Worm (Caenorhabditis elegans) whole organism, L4 larva: ENCODE measurements around the gene F35H10.5.

Experiments
- F49E8.2 ChIP-seq: sonication (generic microtip); optimal IDR thresholded peaks from 2 replicates; lab custom pipeline; 2016; ENCODE audit warnings: missing compliant biosample characterization, mild to moderate bottlenecking, missing genetic modification characterization, borderline replicate concordance
- T20F7.1 ChIP-seq: fragments of 200-800 bp; sonication (Bioruptor generic); optimal IDR thresholded peaks from 2 replicates; lab custom pipeline; 2018; ENCODE audit warnings: mild to moderate bottlenecking, missing genetic modification characterization, missing compliant biosample characterization
- Y105C5A.15 ChIP-seq: fragments of 200-800 bp; sonication (Bioruptor generic); IDR thresholded peaks from 2 replicates; pipeline ENCODE4 v1.3.6; 2022; ENCODE audit warnings: missing genetic modification characterization, missing compliant biosample characterization
- aly-2 ChIP-seq: sonication (generic microtip); optimal IDR thresholded peaks from 2 replicates; lab custom pipeline; 2018; ENCODE audit warnings: missing biosample characterization, missing genetic modification characterization
- ama-1 ChIP-seq: fragments of 150-350 bp; optimal IDR thresholded peaks from 2 replicates; lab custom pipeline; 2014; ENCODE audit warnings: inconsistent platforms, mixed read lengths
- attf-4 ChIP-seq: sonication (generic microtip); optimal IDR thresholded peaks from 3 replicates; lab custom pipeline; 2017; ENCODE audit warnings: missing biosample characterization, missing genetic modification characterization
- ceh-28 ChIP-seq: fragments of 150-350 bp; optimal IDR thresholded peaks from 2 replicates; lab custom pipeline; 2014; ENCODE audit warnings: missing biosample characterization, missing genetic modification reagents, missing genetic modification characterization
- ceh-62 ChIP-seq: sonication (generic microtip); optimal IDR thresholded peaks from 2 replicates; lab custom pipeline; 2017; ENCODE audit warnings: missing biosample characterization, missing genetic modification characterization
- ctbp-1 ChIP-seq: fragments of 200-800 bp; sonication (Bioruptor generic); IDR thresholded peaks from 2 replicates; pipeline ENCODE4 v1.3.6; 2022; ENCODE audit warnings: missing genetic modification reagents, missing genetic modification characterization, missing compliant biosample characterization
- daf-12 ChIP-seq: fragments of 150-350 bp; optimal IDR thresholded peaks from 2 replicates; lab custom pipeline; 2014; ENCODE audit warnings: missing biosample characterization, missing genetic modification reagents, missing genetic modification characterization
- daf-16 ChIP-seq, 3 experiments: sonication (generic microtip); optimal IDR thresholded peaks; 2 replicates each; lab custom pipeline; 2016 to 2017; ENCODE audit warnings: missing genetic modification characterization in 3 of 3, missing genetic modification reagents in 3 of 3, mild to moderate bottlenecking in 2 of 3, missing compliant biosample characterization in 2 of 3, missing biosample characterization in 1 of 3, moderate library complexity in 1 of 3
- dpl-1 ChIP-seq: fragments of 150-350 bp; optimal IDR thresholded peaks from 2 replicates; lab custom pipeline; 2014; ENCODE audit warnings: missing biosample characterization, missing genetic modification reagents, missing genetic modification characterization
- duxl-1 ChIP-seq: sonication (generic microtip); optimal IDR thresholded peaks from 2 replicates; lab custom pipeline; 2016; ENCODE audit warnings: mild to moderate bottlenecking, missing genetic modification characterization, moderate library complexity, missing compliant biosample characterization; ENCODE audit not compliant: poor library complexity
- dve-1 ChIP-seq: sonication (generic microtip); optimal IDR thresholded peaks from 2 replicates; lab custom pipeline; 2017; ENCODE audit warnings: antibody characterized with exemption, mild to moderate bottlenecking, missing genetic modification characterization, missing compliant biosample characterization; ENCODE audit not compliant: insufficient read depth
- egl-43 ChIP-seq: fragments of 200-800 bp; sonication (Bioruptor generic); IDR thresholded peaks from 2 replicates; pipeline ENCODE4 v1.3.6; 2022; ENCODE audit warnings: missing genetic modification reagents, missing genetic modification characterization, missing compliant biosample characterization
- fkh-10 ChIP-seq: fragments of 150-350 bp; optimal IDR thresholded peaks from 2 replicates; lab custom pipeline; 2014; ENCODE audit warnings: missing biosample characterization, missing genetic modification reagents, missing genetic modification characterization
- hlh-11 ChIP-seq: fragments of 200-800 bp; sonication (Bioruptor generic); optimal IDR thresholded peaks from 2 replicates; lab custom pipeline; 2018; ENCODE audit warnings: mild to moderate bottlenecking, missing genetic modification characterization, missing compliant biosample characterization
- hlh-30 ChIP-seq: sonication (generic microtip); optimal IDR thresholded peaks from 2 replicates; lab custom pipeline; 2017; ENCODE audit warnings: antibody characterized with exemption, mild to moderate bottlenecking, missing genetic modification characterization, missing compliant biosample characterization; ENCODE audit not compliant: insufficient read depth
- jun-1 ChIP-seq: fragments of 150-350 bp; optimal IDR thresholded peaks from 2 replicates; lab custom pipeline; 2014; ENCODE audit warnings: missing biosample characterization, missing genetic modification reagents, missing genetic modification characterization
- lim-7 ChIP-seq: fragments of 200-800 bp; sonication (Bioruptor generic); IDR thresholded peaks from 2 replicates; pipeline ENCODE4 v1.3.6; 2022; ENCODE audit warnings: missing genetic modification characterization, missing compliant biosample characterization
- lin-13 ChIP-seq: fragments of 150-350 bp; optimal IDR thresholded peaks from 2 replicates; lab custom pipeline; 2014; ENCODE audit warnings: missing biosample characterization, missing genetic modification reagents, missing genetic modification characterization
- lin-38 ChIP-seq: fragments of 200-800 bp; sonication (Bioruptor generic); IDR thresholded peaks from 2 replicates; pipeline ENCODE4 v1.3.6; 2022; ENCODE audit warnings: missing genetic modification reagents, missing genetic modification characterization, missing compliant biosample characterization
- lsy-2 ChIP-seq, 2 experiments: fragments of 150-350 bp in 1 of 2; sonication (generic microtip) in 1 of 2; optimal IDR thresholded peaks; 2 replicates each; lab custom pipeline; 2014 to 2017; ENCODE audit warnings: missing biosample characterization in 2 of 2, missing genetic modification characterization in 2 of 2
- mdl-1 ChIP-seq, 2 experiments: fragments of 150-350 bp in 1 of 2; sonication (generic microtip) in 1 of 2; optimal IDR thresholded peaks; 2 replicates each; lab custom pipeline; 2014 to 2017; ENCODE audit warnings: missing biosample characterization in 2 of 2, missing genetic modification characterization in 2 of 2
- mep-1 ChIP-seq: fragments of 150-350 bp; sonication (generic microtip); optimal IDR thresholded peaks from 3 replicates; lab custom pipeline; 2014; ENCODE audit warnings: missing biosample characterization, missing genetic modification characterization
- mes-2 ChIP-seq: sonication (generic microtip); optimal IDR thresholded peaks from 2 replicates; lab custom pipeline; 2016; ENCODE audit warnings: missing genotype, mild to moderate bottlenecking, missing genetic modification characterization, missing compliant biosample characterization; ENCODE audit not compliant: poor library complexity, severe bottlenecking
- mxl-2 ChIP-seq: fragments of 200-800 bp; sonication (Bioruptor generic); conservative IDR thresholded peaks from 2 replicates; pipeline ENCODE4 v1.3.6; 2022; ENCODE audit warnings: missing genetic modification reagents, missing genetic modification characterization, missing compliant biosample characterization
- nhr-11 ChIP-seq: fragments of 150-350 bp; optimal IDR thresholded peaks from 2 replicates; lab custom pipeline; 2014; ENCODE audit warnings: missing biosample characterization, missing genetic modification characterization
- nhr-28 ChIP-seq: fragments of 150-350 bp; optimal IDR thresholded peaks from 2 replicates; lab custom pipeline; 2014; ENCODE audit warnings: missing biosample characterization, missing genetic modification characterization
- nhr-41 ChIP-seq: fragments of 200-800 bp; sonication (Bioruptor generic); IDR thresholded peaks from 2 replicates; pipeline ENCODE4 v1.3.6; 2022; ENCODE audit warnings: missing genetic modification reagents, missing genetic modification characterization, missing compliant biosample characterization
- nhr-42 ChIP-seq: fragments of 200-800 bp; sonication (Bioruptor generic); IDR thresholded peaks from 2 replicates; pipeline ENCODE4 v1.3.6; 2022; ENCODE audit warnings: missing genetic modification characterization, missing compliant biosample characterization
- nhr-6 ChIP-seq: fragments of 150-350 bp; optimal IDR thresholded peaks from 2 replicates; lab custom pipeline; 2014; ENCODE audit warnings: missing biosample characterization, missing genetic modification characterization
- pha-4 ChIP-seq, 2 experiments: fragments of 150-350 bp in 1 of 2; fragments of 200-800 bp in 1 of 2; sonication (Bioruptor generic) in 1 of 2; IDR thresholded peaks in 1 of 2; optimal IDR thresholded peaks in 1 of 2; 2 replicates each; pipeline versions ENCODE4 v1.3.6 to Lab custom; 2014 to 2022; ENCODE audit warnings: missing genetic modification characterization in 2 of 2, missing genetic modification reagents in 2 of 2, missing biosample characterization in 1 of 2, missing compliant biosample characterization in 1 of 2
- rbr-2 ChIP-seq: sonication (generic microtip); optimal IDR thresholded peaks from 2 replicates; lab custom pipeline; 2016; ENCODE audit warnings: missing genotype, missing genetic modification characterization, missing compliant biosample characterization
- set-16 ChIP-seq: fragments of 200-800 bp; sonication (Bioruptor generic); IDR thresholded peaks from 2 replicates; pipeline ENCODE4 v1.3.6; 2022; ENCODE audit warnings: missing genetic modification reagents, missing genetic modification characterization, missing compliant biosample characterization
- snpc-4 ChIP-seq: fragments of 150-350 bp; optimal IDR thresholded peaks from 2 replicates; lab custom pipeline; 2014; ENCODE audit warnings: missing biosample characterization, missing genetic modification characterization
- spr-1 ChIP-seq: sonication (generic microtip); optimal IDR thresholded peaks from 2 replicates; lab custom pipeline; 2016; ENCODE audit warnings: mild to moderate bottlenecking, missing genetic modification characterization, missing compliant biosample characterization
- zip-11 ChIP-seq: fragments of 200-800 bp; sonication (Bioruptor generic); IDR thresholded peaks from 2 replicates; pipeline ENCODE4 v1.3.6; 2022; ENCODE audit warnings: missing genetic modification characterization, missing compliant biosample characterization

The F35H10.5 gene

DNA sequence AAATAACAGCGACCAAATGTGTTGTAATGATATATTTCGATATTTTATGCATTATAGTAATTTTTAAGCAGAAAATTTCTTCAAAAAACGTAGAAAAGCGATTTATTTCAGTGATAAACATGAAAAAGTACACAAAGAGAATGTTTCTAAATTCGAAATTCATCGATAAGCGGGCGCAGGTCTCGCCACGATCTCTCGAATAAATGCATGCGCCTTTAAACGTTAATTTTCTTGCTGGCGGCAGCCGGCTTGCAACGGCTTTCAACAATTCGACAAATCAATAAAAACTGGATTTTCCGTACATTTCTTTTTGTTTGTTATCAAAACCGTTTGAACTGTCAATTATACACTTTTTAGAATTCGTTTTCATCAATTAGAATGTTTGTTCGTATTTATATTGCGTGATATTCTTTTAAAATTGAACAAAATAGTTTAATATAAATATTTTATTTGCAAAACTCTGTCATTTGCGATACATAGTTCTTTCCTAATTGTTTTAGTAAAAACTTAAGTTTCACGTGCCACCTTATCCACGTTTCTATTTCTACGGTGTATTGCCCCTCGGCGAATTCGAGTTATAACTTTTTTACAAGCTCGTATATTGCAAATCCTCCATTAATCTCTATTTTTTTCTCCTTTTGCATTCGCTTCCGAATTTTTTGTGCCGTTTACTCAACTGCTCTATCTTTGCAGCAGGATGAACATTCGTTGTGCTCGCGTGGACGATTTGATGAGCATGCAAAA, 10.8 kb upstream of the F35H10.5 start, which contains the start of gene daf-31:
Gene daf-31, plus strand, starts transcription at position 694 of the 744 bp plus-strand sequence.
- TF ChIP-seq fkh-10 (GFP tag; lab: Kevin White, UChicago) = no peak
- peak; percentile 60 for TF ChIP-seq mep-1 (tag; lab: Kevin White, UChicago)
- no peak for TF ChIP-seq F49E8.2 (tag; lab: Kevin White, UChicago)
- no peak for TF ChIP-seq pha-4 (GFP tag; IDR thresholded peaks at IDR 0.05; lab: Robert Waterston, UW)
- TF ChIP-seq pha-4 (tag; optimal IDR thresholded peaks at IDR 0.05; lab: Kevin White, UChicago) = peak; percentile 39
- TF ChIP-seq mxl-2 = no peak
- TF ChIP-seq mdl-1 (tag; optimal IDR thresholded peaks at IDR 0.05; lab: Kevin White, UChicago) = peak in 1 of 2 experiments; percentile 17
- TF ChIP-seq snpc-4 (tag; lab: Kevin White, UChicago) = no peak
- TF ChIP-seq jun-1 (tag; lab: Kevin White, UChicago) = no peak
- peak; percentile 36 for TF ChIP-seq rbr-2
- no peak for TF ChIP-seq lim-7 (GFP tag; lab: Robert Waterston, UW)
- no peak for TF ChIP-seq Y105C5A.15 (GFP tag; lab: Robert Waterston, UW)
- TF ChIP-seq ceh-62 = no peak
- TF ChIP-seq nhr-6 (tag; lab: Kevin White, UChicago) = peak; percentile 56
- TF ChIP-seq hlh-11 (tag; lab: Kevin White, UChicago) = peak; percentile 0
- TF ChIP-seq lin-13 (GFP tag; lab: Kevin White, UChicago) = peak; percentile 24
- peak; percentile 23 for TF ChIP-seq hlh-30
- TF ChIP-seq T20F7.1 = peak; percentile 26
- no peak for TF ChIP-seq nhr-42
- no peak for TF ChIP-seq zip-11 (GFP tag; lab: Robert Waterston, UW)
- no peak for TF ChIP-seq daf-16 (GFP tag; optimal IDR thresholded peaks at IDR 0.05; lab: Kevin White, UChicago)
- TF ChIP-seq daf-16 (tag; optimal IDR thresholded peaks at IDR 0.05; lab: Kevin White, UChicago) = peak; percentile 50
- peak; percentile 4 for TF ChIP-seq ceh-28 (tag; lab: Kevin White, UChicago)
- TF ChIP-seq dpl-1 = peak; percentile 57
- TF ChIP-seq ctbp-1 (GFP tag; lab: Robert Waterston, UW) = no peak
- TF ChIP-seq lin-38 (GFP tag; lab: Robert Waterston, UW) = peak; percentile 50
- TF ChIP-seq ama-1 (lab: Kevin White, UChicago) = peak; percentile 7
- TF ChIP-seq aly-2 (tag; lab: Kevin White, UChicago) = no peak
- TF ChIP-seq spr-1 = no peak
- no peak for TF ChIP-seq nhr-11 (tag; lab: Kevin White, UChicago)
- peak in 1 of 2 experiments; percentile 75 for TF ChIP-seq lsy-2 (tag; optimal IDR thresholded peaks at IDR 0.05; lab: Kevin White, UChicago)
- TF ChIP-seq nhr-41 (GFP tag; lab: Robert Waterston, UW) = no peak
- TF ChIP-seq dve-1 = peak; percentile 36
- peak; percentile 3 for TF ChIP-seq nhr-28 (tag; lab: Kevin White, UChicago)
- peak; percentile 77 for TF ChIP-seq mes-2

DNA sequence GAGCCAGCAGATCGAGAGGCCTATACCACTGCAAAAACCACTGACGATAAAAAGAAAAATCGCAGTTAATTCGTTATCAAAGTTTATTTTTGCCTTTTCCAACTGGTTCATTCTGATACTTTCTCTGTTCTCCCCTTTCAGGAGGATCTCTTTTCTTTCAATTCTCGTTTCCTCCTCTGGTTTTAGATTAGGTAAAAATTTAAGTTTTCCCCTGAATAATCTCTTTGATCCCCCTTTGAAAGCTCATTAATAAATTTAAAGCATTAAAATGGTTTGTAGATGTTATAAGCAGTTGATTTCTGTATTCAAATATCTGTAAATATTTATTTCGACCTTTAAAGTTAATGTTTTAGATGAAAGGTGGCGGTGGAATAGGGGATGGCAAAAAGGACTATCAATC, 9.3 kb upstream of the F35H10.5 start, which contains the start of gene K07H8.2:
Gene K07H8.2, plus strand, starts transcription at position 301 of the 400 bp plus-strand sequence.
- TF ChIP-seq duxl-1 (no peak), lin-13 (GFP tag; lab: Kevin White, UChicago) (no peak), attf-4 (no peak), egl-43 (GFP tag; lab: Robert Waterston, UW) (no peak), set-16 (GFP tag; lab: Robert Waterston, UW) (no peak), daf-12 (tag; lab: Kevin White, UChicago) (no peak)
